Worm (Caenorhabditis elegans) whole organism, mixed stage, embryonic: ENCODE data around the gene fbxb-24.

Experiments used
- nhr-2 ChIP-seq: fragments of 150-350 bp; optimal IDR thresholded peaks from 2 replicates; lab custom pipeline; 2014; ENCODE audit warnings: missing biosample characterization, missing genetic modification characterization
- tbx-8 ChIP-seq: fragments of 200-800 bp; sonication (Bioruptor generic); optimal IDR thresholded peaks from 2 replicates; lab custom pipeline; 2018; ENCODE audit warnings: mild to moderate bottlenecking, missing genetic modification characterization, moderate library complexity, missing compliant biosample characterization

DNA sequence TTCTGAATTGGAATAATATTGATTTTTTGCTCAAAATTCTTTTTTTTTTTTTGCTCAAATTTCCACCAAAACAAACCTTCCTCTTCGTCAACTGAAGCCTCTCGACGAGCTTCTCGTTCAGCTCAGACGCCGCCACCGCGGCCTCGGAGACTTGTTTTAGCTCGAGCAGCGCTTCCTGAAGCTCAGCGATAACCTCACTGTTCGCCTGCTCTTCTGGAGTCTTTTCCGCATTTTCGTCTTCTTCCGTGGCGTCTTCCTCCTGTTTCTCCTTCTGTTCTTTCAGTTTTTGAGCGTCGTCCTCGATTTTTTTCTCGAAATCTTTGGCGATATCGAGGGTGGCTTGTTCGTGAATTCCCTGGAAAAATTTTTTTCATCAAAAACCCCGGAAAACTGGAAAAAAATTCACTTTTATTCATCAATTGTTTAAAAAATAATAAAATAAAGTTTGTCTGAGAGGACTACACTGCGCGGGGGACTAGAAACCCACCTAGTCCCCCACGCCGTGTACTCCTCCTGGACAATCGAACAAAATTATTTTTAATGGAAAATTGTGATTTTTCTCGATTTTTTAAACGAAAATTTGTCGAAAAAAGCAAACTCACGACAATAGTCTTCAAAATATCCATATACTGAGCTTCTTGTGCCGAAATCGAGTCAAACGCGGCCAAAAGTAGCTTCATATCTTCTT lies 37.4 kb downstream of the fbxb-24 start:
- no peak for TF ChIP-seq tbx-8 (GFP tag; lab: Kevin White, UChicago)
- TF ChIP-seq nhr-2 (tag; lab: Kevin White, UChicago), result no peak
